Fruit fly (Drosophila melanogaster) whole organism, embryonic: Measurements from ENCODE around the gene ninaE.

Source experiments
- CG11085 ChIP-seq: fragments of 200-800 bp; sonication (Bioruptor generic); IDR thresholded peaks from 2 replicates; pipeline ENCODE4 v1.3.6; 2022; ENCODE audit warnings: missing biosample characterization, missing genetic modification characterization
- CG12299 ChIP-seq: fragments of 200-800 bp; sonication (Bioruptor generic); optimal IDR thresholded peaks from 2 replicates; lab custom pipeline; 2018; ENCODE audit warnings: missing biosample characterization, mild to moderate bottlenecking, missing genetic modification characterization
- CG12744 ChIP-seq: fragments of 200-800 bp; sonication (Bioruptor generic); optimal IDR thresholded peaks from 2 replicates; lab custom pipeline; 2016; ENCODE audit warnings: missing biosample characterization, missing genetic modification characterization
- CG13424 ChIP-seq: fragments of 200-800 bp; sonication (Bioruptor generic); optimal IDR thresholded peaks from 2 replicates; lab custom pipeline; 2019; ENCODE audit warnings: missing biosample characterization, mild to moderate bottlenecking, missing genetic modification characterization, moderate library complexity
- CG14710 ChIP-seq: fragments of 200-800 bp; sonication (Bioruptor generic); optimal IDR thresholded peaks from 3 replicates; lab custom pipeline; 2019; ENCODE audit warnings: missing biosample characterization, mild to moderate bottlenecking, missing genetic modification characterization, moderate library complexity
- CG2199 ChIP-seq: fragments of 200-800 bp; sonication (Bioruptor generic); IDR thresholded peaks from 3 replicates; pipeline ENCODE4 v1.3.6; 2022; ENCODE audit warnings: missing biosample characterization, missing genetic modification characterization
- CG6791 ChIP-seq: fragments of 200-800 bp; sonication (Bioruptor generic); IDR thresholded peaks from 3 replicates; pipeline ENCODE4 v1.3.6; 2022; ENCODE audit warnings: missing biosample characterization, missing genetic modification characterization; ENCODE audit not compliant: partially characterized antibody
- CG7357 ChIP-seq: fragments of 200-800 bp; sonication (Bioruptor generic); IDR thresholded peaks from 3 replicates; pipeline ENCODE4 v1.3.6; 2022; ENCODE audit warnings: missing biosample characterization, missing genetic modification characterization
- CG7928 ChIP-seq: fragments of 200-800 bp; sonication (Bioruptor generic); optimal IDR thresholded peaks from 2 replicates; lab custom pipeline; 2017; ENCODE audit warnings: missing biosample characterization, mild to moderate bottlenecking, missing genetic modification characterization
- CG8388 ChIP-seq: fragments of 200-800 bp; sonication (Bioruptor generic); optimal IDR thresholded peaks from 2 replicates; lab custom pipeline; 2019; ENCODE audit warnings: missing biosample characterization, mild to moderate bottlenecking, missing genetic modification characterization, moderate library complexity
- CG8478 ChIP-seq: fragments of >200 bp; optimal IDR thresholded peaks from 2 replicates; lab custom pipeline; 2018
- D19B ChIP-seq: fragments of 200-800 bp; sonication (Bioruptor generic); optimal IDR thresholded peaks from 2 replicates; lab custom pipeline; 2017; ENCODE audit warnings: missing biosample characterization, mild to moderate bottlenecking, missing genetic modification characterization
- E2f2 ChIP-seq: fragments of 200-800 bp; sonication (Bioruptor generic); IDR thresholded peaks from 2 replicates; pipeline ENCODE4 v1.3.6; 2022; ENCODE audit warnings: missing biosample characterization, missing genetic modification characterization
- Ets97D ChIP-seq: fragments of 200-800 bp; sonication (Bioruptor generic); optimal IDR thresholded peaks from 3 replicates; lab custom pipeline; 2016; ENCODE audit warnings: missing biosample characterization, missing genetic modification characterization
- Fer3 ChIP-seq: fragments of 200-800 bp; sonication (Bioruptor generic); optimal IDR thresholded peaks from 2 replicates; lab custom pipeline; 2018; ENCODE audit warnings: missing biosample characterization, mild to moderate bottlenecking, missing genetic modification characterization, moderate library complexity
- Lhr ChIP-seq: fragments of 200-800 bp; sonication (Bioruptor generic); optimal IDR thresholded peaks from 3 replicates; lab custom pipeline; 2017; ENCODE audit warnings: mild to moderate bottlenecking, missing biosample characterization, missing genetic modification reagents, missing genetic modification characterization
- Med ChIP-seq: fragments of 200-800 bp; sonication (Bioruptor generic); peaks from one replicate; lab custom pipeline; 2016; ENCODE audit warnings: missing biosample characterization, missing genetic modification characterization, mild to moderate bottlenecking, inconsistent platforms, moderate library complexity
- Mrtf ChIP-seq: fragments of 200-800 bp; sonication (Bioruptor generic); IDR thresholded peaks from 3 replicates; pipeline ENCODE4 v1.3.6; 2022; ENCODE audit warnings: missing biosample characterization, missing genetic modification characterization
- NK7.1 ChIP-seq: fragments of 200-800 bp; sonication (Bioruptor generic); optimal IDR thresholded peaks from 3 replicates; lab custom pipeline; 2016; ENCODE audit warnings: missing biosample characterization, missing genetic modification characterization
- Nf-YB ChIP-seq: fragments of 200-800 bp; sonication (Bioruptor generic); optimal IDR thresholded peaks from 3 replicates; lab custom pipeline; 2019; ENCODE audit warnings: missing biosample characterization, mild to moderate bottlenecking, missing genetic modification characterization, moderate library complexity
- NfI ChIP-seq: fragments of 200-800 bp; sonication (Bioruptor generic); optimal IDR thresholded peaks from 3 replicates; lab custom pipeline; 2018; ENCODE audit warnings: missing biosample characterization, mild to moderate bottlenecking, missing genetic modification characterization, moderate library complexity
- Optix ChIP-seq: fragments of 200-800 bp; sonication (Bioruptor generic); IDR thresholded peaks from 3 replicates; pipeline ENCODE4 v1.3.6; 2022; ENCODE audit warnings: missing biosample characterization, missing genetic modification characterization
- Pdp1 ChIP-seq, 2 experiments: fragments of 200-800 bp; sonication (Bioruptor generic); optimal IDR thresholded peaks; 3 replicates each; lab custom pipeline; 2016; ENCODE audit warnings: missing biosample characterization in 2 of 2, missing genetic modification characterization in 2 of 2, mild to moderate bottlenecking in 1 of 2, moderate library complexity in 1 of 2
- Ravus ChIP-seq: fragments of 200-800 bp; sonication (Bioruptor generic); IDR thresholded peaks from 2 replicates; pipeline ENCODE4 v1.3.6; 2022; ENCODE audit warnings: missing biosample characterization, missing genetic modification characterization
- Sry-δ ChIP-seq: fragments of 200-800 bp; sonication (Bioruptor generic); optimal IDR thresholded peaks from 2 replicates; lab custom pipeline; 2016; ENCODE audit warnings: missing biosample characterization, missing genetic modification characterization
- Trl ChIP-seq, 3 experiments: fragments of >200 bp in 2 of 3; fragments of 200-800 bp in 1 of 3; sonication (Bioruptor generic) in 1 of 3; optimal IDR thresholded peaks; 2 replicates in 1 of 3; 3 replicates in 2 of 3; lab custom pipeline; 2016 to 2017; ENCODE audit warnings: missing biosample characterization in 1 of 3, missing genetic modification characterization in 1 of 3
- abd-A ChIP-seq: fragments of 200-800 bp; sonication (Bioruptor generic); optimal IDR thresholded peaks from 3 replicates; lab custom pipeline; 2019; ENCODE audit warnings: missing biosample characterization, mild to moderate bottlenecking, missing genetic modification characterization, moderate library complexity
- az2 ChIP-seq: fragments of 200-800 bp; sonication (Bioruptor generic); optimal IDR thresholded peaks from 3 replicates; lab custom pipeline; 2016; ENCODE audit warnings: missing biosample characterization, missing genetic modification characterization
- cato ChIP-seq: fragments of 200-800 bp; sonication (Bioruptor generic); optimal IDR thresholded peaks from 2 replicates; lab custom pipeline; 2016; ENCODE audit warnings: missing biosample characterization, missing genetic modification characterization, borderline replicate concordance
- caup ChIP-seq: fragments of 200-800 bp; sonication (Bioruptor generic); optimal IDR thresholded peaks from 3 replicates; lab custom pipeline; 2017; ENCODE audit warnings: missing biosample characterization, mild to moderate bottlenecking, missing genetic modification characterization, moderate library complexity; ENCODE audit not compliant: severe bottlenecking
- chinmo ChIP-seq: fragments of 200-800 bp; sonication (Bioruptor generic); IDR thresholded peaks from 4 replicates; pipeline ENCODE4 v1.3.6; 2022; ENCODE audit warnings: missing biosample characterization, missing genetic modification characterization; ENCODE audit not compliant: partially characterized antibody
- crc ChIP-seq: fragments of 200-800 bp; sonication (Bioruptor generic); optimal IDR thresholded peaks from 2 replicates; lab custom pipeline; 2016; ENCODE audit warnings: missing biosample characterization, missing genetic modification characterization
- croc ChIP-seq: fragments of 200-800 bp; sonication (Bioruptor generic); conservative IDR thresholded peaks from 3 replicates; pipeline ENCODE4 v1.3.6; 2022; ENCODE audit warnings: missing biosample characterization, missing genetic modification characterization
- crol ChIP-seq: fragments of 200-800 bp; sonication (Bioruptor generic); IDR thresholded peaks from 2 replicates; pipeline ENCODE4 v1.3.6; 2022; ENCODE audit warnings: missing biosample characterization, missing genetic modification characterization
- esg ChIP-seq: fragments of 200-800 bp; sonication (Bioruptor generic); conservative IDR thresholded peaks from 2 replicates; pipeline ENCODE4 v1.3.6; 2022; ENCODE audit warnings: missing biosample characterization, missing genetic modification characterization
- fd102C ChIP-seq: fragments of 200-800 bp; sonication (Bioruptor generic); optimal IDR thresholded peaks from 2 replicates; lab custom pipeline; 2018; ENCODE audit warnings: missing biosample characterization, mild to moderate bottlenecking, missing genetic modification characterization, moderate library complexity
- gcm ChIP-seq: fragments of 200-800 bp; sonication (Bioruptor generic); optimal IDR thresholded peaks from 2 replicates; lab custom pipeline; 2019; ENCODE audit warnings: missing biosample characterization, mild to moderate bottlenecking, missing genetic modification characterization, moderate library complexity
- grn ChIP-seq: fragments of 200-800 bp; sonication (Bioruptor generic); optimal IDR thresholded peaks from 3 replicates; lab custom pipeline; 2017; ENCODE audit warnings: missing biosample characterization, missing genetic modification characterization
- gro ChIP-seq: fragments of 200-800 bp; sonication (Bioruptor generic); optimal IDR thresholded peaks from 2 replicates; lab custom pipeline; 2016; ENCODE audit warnings: missing biosample characterization, missing genetic modification characterization
- her ChIP-seq: fragments of 200-800 bp; sonication (Bioruptor generic); optimal IDR thresholded peaks from 2 replicates; lab custom pipeline; 2016; ENCODE audit warnings: missing biosample characterization, missing genetic modification characterization
- lbe ChIP-seq: fragments of 200-800 bp; sonication (Bioruptor generic); optimal IDR thresholded peaks from 2 replicates; lab custom pipeline; 2016; ENCODE audit warnings: missing biosample characterization, mild to moderate bottlenecking, missing genetic modification characterization
- p53 ChIP-seq: fragments of 200-800 bp; sonication (Bioruptor generic); optimal IDR thresholded peaks from 2 replicates; lab custom pipeline; 2016; ENCODE audit warnings: missing biosample characterization, missing genetic modification characterization
- scrt ChIP-seq: fragments of 200-800 bp; sonication (Bioruptor generic); optimal IDR thresholded peaks from 2 replicates; lab custom pipeline; 2018; ENCODE audit warnings: missing biosample characterization, mild to moderate bottlenecking, missing genetic modification characterization, moderate library complexity
- sens ChIP-seq: fragments of 200-800 bp; sonication (Bioruptor generic); peaks from one replicate; lab custom pipeline; 2016; ENCODE audit warnings: missing biosample characterization, missing genetic modification characterization
- sqz ChIP-seq: fragments of 200-800 bp; sonication (Bioruptor generic); optimal IDR thresholded peaks from 3 replicates; lab custom pipeline; 2018; ENCODE audit warnings: missing biosample characterization, mild to moderate bottlenecking, missing genetic modification characterization
- sr ChIP-seq: fragments of 200-800 bp; sonication (Bioruptor generic); IDR thresholded peaks from 3 replicates; pipeline ENCODE4 v1.3.6; 2022; ENCODE audit warnings: missing biosample characterization, missing genetic modification characterization
- ssp ChIP-seq: fragments of 200-800 bp; sonication (Bioruptor generic); IDR thresholded peaks from 2 replicates; pipeline ENCODE4 v1.3.6; 2022; ENCODE audit warnings: missing biosample characterization, missing genetic modification characterization
- stc ChIP-seq: fragments of 200-800 bp; sonication (Bioruptor generic); IDR thresholded peaks from 2 replicates; pipeline ENCODE4 v1.3.6; 2022; ENCODE audit warnings: missing biosample characterization, missing genetic modification characterization
- tgo ChIP-seq: fragments of 200-800 bp; sonication (Bioruptor generic); IDR thresholded peaks from 3 replicates; pipeline ENCODE4 v1.3.6; 2022; ENCODE audit warnings: missing biosample characterization, missing genetic modification characterization
- twi ChIP-seq: fragments of 200-800 bp; optimal IDR thresholded peaks from 2 replicates; lab custom pipeline; 2019; ENCODE audit warnings: missing biosample characterization, mild to moderate bottlenecking, missing genetic modification characterization, moderate library complexity
- zf30C ChIP-seq: fragments of 200-800 bp; sonication (Bioruptor generic); optimal IDR thresholded peaks from 3 replicates; lab custom pipeline; 2018; ENCODE audit warnings: missing biosample characterization, mild to moderate bottlenecking, missing genetic modification characterization

ninaE gene

DNA sequence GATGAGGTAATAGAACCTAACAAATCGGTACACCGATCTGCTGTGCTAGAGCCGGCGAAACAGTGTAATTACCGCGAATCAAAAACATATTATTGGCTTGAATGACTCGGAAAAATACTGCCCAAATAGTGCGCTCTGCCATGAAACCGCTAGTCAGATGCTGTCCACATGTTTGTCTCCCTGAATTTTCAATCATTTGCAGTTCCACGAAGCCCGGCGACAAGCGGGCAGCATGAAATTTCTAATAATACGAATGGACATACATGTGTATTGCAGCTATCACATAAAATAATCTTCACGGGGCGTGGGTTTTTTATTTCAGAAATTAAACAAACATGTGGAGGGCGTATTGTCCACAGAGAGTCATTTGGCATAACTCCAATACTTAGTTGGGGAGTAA, 29.1 kb downstream of the ninaE start:
- TF ChIP-seq fd102C (GFP tag; lab: Kevin White, UChicago) (no peak), stc (GFP tag; lab: Robert Waterston, UW) (no peak), crol (no peak), sens (GFP tag; lab: Kevin White, UChicago) (peak; percentile 26), sr (GFP tag; lab: Robert Waterston, UW) (0 out of 3 replicates have a peak, but pooled peaks have one; percentile 34), az2 (GFP tag; lab: Kevin White, UChicago) (no peak), p53 (GFP tag; lab: Kevin White, UChicago) (no peak), NfI (no peak), gcm (GFP tag; lab: Kevin White, UChicago) (no peak), Lhr (GFP tag; lab: Kevin White, UChicago) (no peak), crc (no peak), CG6791 (no peak), Pdp1 (GFP tag; optimal IDR thresholded peaks at IDR 0.05; lab: Kevin White, UChicago) (peak in 1 of 2 experiments; percentile 18), grn (GFP tag; lab: Kevin White, UChicago) (no peak), Optix (GFP tag; lab: Robert Waterston, UW) (no peak), NK7.1 (GFP tag; lab: Kevin White, UChicago) (no peak), zf30C (GFP tag; lab: Kevin White, UChicago) (no peak), Nf-YB (no peak), chinmo (0 out of 4 replicates have a peak, but pooled peaks have one; percentile 54), twi (tag; lab: Kevin White, UChicago) (peak; percentile 99), Trl (optimal IDR thresholded peaks at IDR 0.05; lab: Kevin White, UChicago) (no peak), Trl (GFP tag; optimal IDR thresholded peaks at IDR 0.05; lab: Kevin White, UChicago) (no peak), CG12299 (tag; lab: Kevin White, UChicago) (no peak), CG2199 (GFP tag; lab: Robert Waterston, UW) (0 out of 3 replicates have a peak, but pooled peaks have one; percentile 46), Med (GFP tag; lab: Kevin White, UChicago) (peak; percentile 14), CG13424 (no peak), CG8388 (GFP tag; lab: Kevin White, UChicago) (no peak), Sry-δ (GFP tag; lab: Kevin White, UChicago) (no peak), abd-A (tag; lab: Kevin White, UChicago) (no peak), Mrtf (no peak)

DNA sequence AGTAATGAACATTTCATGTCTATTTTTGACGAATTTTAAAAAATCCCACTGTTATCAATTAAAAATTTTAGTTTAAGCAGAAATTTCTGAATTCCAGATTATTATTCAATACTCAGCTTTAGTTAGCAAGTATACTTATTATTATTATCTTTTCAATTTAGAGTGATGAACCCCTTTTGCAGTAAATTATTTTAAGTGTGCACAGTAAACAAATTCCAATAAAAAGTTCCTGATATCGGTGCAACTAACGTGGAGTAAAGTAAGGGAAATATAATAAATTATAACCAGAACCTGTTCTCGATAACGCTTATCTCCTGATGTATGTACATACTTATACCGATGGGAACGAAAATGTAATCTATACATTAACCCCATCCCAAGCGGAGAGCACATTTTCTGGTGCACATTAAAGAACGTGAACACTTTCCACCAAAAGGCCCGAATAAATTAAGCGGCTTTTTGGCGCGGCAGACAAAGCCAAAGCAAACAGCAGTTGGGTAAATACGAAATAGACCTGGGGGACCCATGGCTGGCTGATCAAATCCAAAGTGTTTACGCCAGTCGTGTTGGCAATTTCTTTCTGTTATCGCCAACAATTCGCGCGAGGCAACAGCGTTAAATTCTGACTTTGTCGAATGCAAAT, 29.9 kb downstream of the ninaE start:
- TF ChIP-seq CG12744 (GFP tag; lab: Kevin White, UChicago) (peak; percentile 8), CG11085 (GFP tag; lab: Robert Waterston, UW) (no peak), Fer3 (tag; lab: Kevin White, UChicago) (no peak), Ets97D (GFP tag; lab: Kevin White, UChicago) (no peak), ssp (GFP tag; lab: Robert Waterston, UW) (no peak), cato (GFP tag; lab: Kevin White, UChicago) (no peak), E2f2 (peak; percentile 26; the same call in 1 of the 2 replicates), her (GFP tag; lab: Kevin White, UChicago) (peak; percentile 9), lbe (GFP tag; lab: Kevin White, UChicago) (peak; percentile 86), CG14710 (peak; percentile 5), gro (GFP tag; lab: Kevin White, UChicago) (peak; percentile 8), CG7928 (GFP tag; lab: Kevin White, UChicago) (no peak), CG8388 (GFP tag; lab: Kevin White, UChicago) (no peak), tgo (GFP tag; lab: Robert Waterston, UW) (no peak), scrt (GFP tag; lab: Kevin White, UChicago) (peak; percentile 22), caup (peak; percentile 71), D19B (no peak), CG7357 (GFP tag; lab: Robert Waterston, UW) (no peak), croc (no peak), esg (GFP tag; lab: Robert Waterston, UW) (no peak), sqz (GFP tag; lab: Kevin White, UChicago) (no peak), Ravus (GFP tag; lab: Robert Waterston, UW) (no peak), CG8478 (lab: Kevin White, UChicago) (no peak)
